Fruit fly (Drosophila melanogaster): ENCODE measurements around the gene TM9SF2.

The TM9SF2 gene

DNA sequence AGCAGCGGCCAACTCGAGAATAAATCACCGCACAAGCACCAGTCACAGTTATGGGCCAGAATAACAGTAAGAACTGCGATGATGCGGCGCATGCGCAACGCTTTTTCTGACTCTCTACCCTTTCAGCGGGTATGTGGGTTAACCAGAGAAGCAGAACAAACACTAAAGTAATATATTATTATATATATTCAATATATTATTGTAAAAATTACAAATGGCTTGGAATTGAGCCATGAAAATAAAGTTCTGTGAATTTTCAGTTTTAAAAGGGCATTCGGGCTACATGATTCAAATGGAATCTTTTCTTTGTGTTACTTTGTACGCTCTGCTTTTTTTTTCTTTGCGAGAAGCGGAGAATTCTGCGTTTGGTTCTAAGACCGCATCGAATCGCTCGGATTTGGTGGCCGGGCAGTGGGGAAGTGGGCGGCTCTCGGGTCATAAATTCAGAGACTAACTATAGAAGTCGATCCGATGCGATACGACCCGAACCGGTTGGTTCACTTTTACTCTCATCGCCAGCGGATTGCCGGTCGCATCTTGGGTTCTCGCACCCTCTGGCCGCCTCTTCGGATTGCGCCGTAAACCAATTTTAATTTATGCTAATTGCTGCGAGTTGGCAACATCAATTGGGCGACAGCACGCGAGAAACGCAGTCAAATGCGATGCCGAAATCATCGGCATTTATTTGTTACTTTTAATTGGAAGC lies 33.4 kb downstream of the TM9SF2 start (continued):
- TF ChIP-seq NfI (GFP tag; optimal IDR thresholded peaks at IDR 0.05) (peak; percentile 29), so (GFP tag; IDR thresholded peaks at IDR 0.05) (no peak), CG6854 (GFP tag; optimal IDR thresholded peaks at IDR 0.05) (no peak), Trl (optimal IDR thresholded peaks at IDR 0.05) (no peak), Trl (GFP tag; optimal IDR thresholded peaks at IDR 0.05) (no peak), Ravus (GFP tag; IDR thresholded peaks at IDR 0.05) (no peak), CG15514 (GFP tag; optimal IDR thresholded peaks at IDR 0.05) (no peak), CG3847 (GFP tag; IDR thresholded peaks at IDR 0.05) (no peak), dati (GFP tag; IDR thresholded peaks at IDR 0.05) (no peak), B-H1 (GFP tag; IDR thresholded peaks at IDR 0.05) (no peak), CG1233 (GFP tag; optimal IDR thresholded peaks at IDR 0.05) (no peak), dan (GFP tag; IDR thresholded peaks at IDR 0.05) (no peak), CG13424 (tag; optimal IDR thresholded peaks at IDR 0.05) (no peak), CG12391 (tag; optimal IDR thresholded peaks at IDR 0.05) (no peak), shn (GFP tag; optimal IDR thresholded peaks at IDR 0.05) (no peak), lbe (GFP tag; optimal IDR thresholded peaks at IDR 0.05) (peak; percentile 80), CG2678 (tag; optimal IDR thresholded peaks at IDR 0.05) (no peak), CG6683 (GFP tag; optimal IDR thresholded peaks at IDR 0.05) (no peak), CG10209 (GFP tag; optimal IDR thresholded peaks at IDR 0.05) (peak; percentile 23), ftz-f1 (GFP tag; optimal IDR thresholded peaks at IDR 0.05) (no peak), kay (GFP tag; optimal IDR thresholded peaks at IDR 0.05) (no peak), CG16779 (GFP tag; IDR thresholded peaks at IDR 0.05) (no peak), CG3995 (GFP tag; optimal IDR thresholded peaks at IDR 0.05) (no peak), tup (GFP tag; optimal IDR thresholded peaks at IDR 0.05) (no peak), CG8388 (GFP tag; optimal IDR thresholded peaks at IDR 0.05) (no peak), CG11723 (GFP tag; optimal IDR thresholded peaks at IDR 0.05) (no peak), sens (GFP tag) (peak; percentile 24), CG4730 (GFP tag; IDR thresholded peaks at IDR 0.05) (0 out of 2 replicates have a peak, but pooled peaks have one; percentile 43), slp2 (GFP tag; optimal IDR thresholded peaks at IDR 0.05) (no peak), nmo (GFP tag; optimal IDR thresholded peaks at IDR 0.05) (peak; percentile 50), repo (GFP tag; optimal IDR thresholded peaks at IDR 0.05) (no peak), grn (GFP tag; optimal IDR thresholded peaks at IDR 0.05) (no peak), Ssrp (tag; optimal IDR thresholded peaks at IDR 0.05) (no peak), Gug (GFP tag; IDR thresholded peaks at IDR 0.05) (peak; percentile 4; the same call in 1 of the 4 replicates), gro (GFP tag; optimal IDR thresholded peaks at IDR 0.05) (no peak), amos (GFP tag; IDR thresholded peaks at IDR 0.05; ENCODE audit: partially characterized antibody) (no peak), peb (GFP tag; IDR thresholded peaks at IDR 0.05) (no peak), Dek (tag; optimal IDR thresholded peaks at IDR 0.05) (no peak), CG6272 (GFP tag; IDR thresholded peaks at IDR 0.05) (no peak), cwo (GFP tag; optimal IDR thresholded peaks at IDR 0.05) (no peak), pzg (GFP tag; optimal IDR thresholded peaks at IDR 0.05) (no peak), CG11695 (GFP tag; IDR thresholded peaks at IDR 0.05) (no peak), grau (tag; optimal IDR thresholded peaks at IDR 0.05) (no peak), Dbx (GFP tag; IDR thresholded peaks at IDR 0.05) (no peak), psq (GFP tag; optimal IDR thresholded peaks at IDR 0.05) (no peak), CG10366 (GFP tag; IDR thresholded peaks at IDR 0.05) (peak; percentile 31; the same call in 1 of the 2 replicates), Hmx (GFP tag; optimal IDR thresholded peaks at IDR 0.05) (no peak), Mrtf (GFP tag; IDR thresholded peaks at IDR 0.05) (no peak), sc (optimal IDR thresholded peaks at IDR 0.05) (no peak), sc (GFP tag; optimal IDR thresholded peaks at IDR 0.05) (no peak), inv (GFP tag; IDR thresholded peaks at IDR 0.05; ENCODE audit: partially characterized antibody) (no peak), br (optimal IDR thresholded peaks at IDR 0.05) (no peak)
